Worm (Caenorhabditis elegans) whole organism, L4 larva: ENCODE measurements around the gene asp-1.

Experiments used
- D1046.2 ChIP-seq: fragments of 200-800 bp; sonication (Bioruptor generic); IDR thresholded peaks from 2 replicates; pipeline ENCODE4 v1.3.6; 2022; ENCODE audit warnings: missing genetic modification characterization, missing compliant biosample characterization
- F37D6.2 ChIP-seq: sonication (generic microtip); optimal IDR thresholded peaks from 2 replicates; lab custom pipeline; 2016; ENCODE audit warnings: mild to moderate bottlenecking, missing genetic modification characterization, missing compliant biosample characterization
- F49E8.2 ChIP-seq: sonication (generic microtip); optimal IDR thresholded peaks from 2 replicates; lab custom pipeline; 2016; ENCODE audit warnings: missing compliant biosample characterization, mild to moderate bottlenecking, missing genetic modification characterization, borderline replicate concordance
- R02D3.7 ChIP-seq: fragments of 150-350 bp; sonication (generic microtip); optimal IDR thresholded peaks from 3 replicates; lab custom pipeline; 2014; ENCODE audit warnings: missing biosample characterization, missing genetic modification characterization
- ZK337.2 ChIP-seq: fragments of 200-800 bp; sonication (Bioruptor generic); IDR thresholded peaks from 2 replicates; pipeline ENCODE4 v1.3.6; 2022; ENCODE audit warnings: missing genetic modification reagents, missing genetic modification characterization, missing compliant biosample characterization
- aha-1 ChIP-seq: fragments of 150-350 bp; peaks from one replicate; lab custom pipeline; 2014; ENCODE audit warnings: missing biosample characterization, missing genetic modification characterization
- aly-2 ChIP-seq: sonication (generic microtip); optimal IDR thresholded peaks from 2 replicates; lab custom pipeline; 2018; ENCODE audit warnings: missing biosample characterization, missing genetic modification characterization
- ama-1 ChIP-seq: fragments of 150-350 bp; optimal IDR thresholded peaks from 2 replicates; lab custom pipeline; 2014; ENCODE audit warnings: inconsistent platforms, mixed read lengths
- arid-1 ChIP-seq: fragments of 200-800 bp; sonication (Bioruptor generic); conservative IDR thresholded peaks from 2 replicates; pipeline ENCODE4 v1.3.6; 2022; ENCODE audit warnings: missing genetic modification reagents, missing genetic modification characterization, missing compliant biosample characterization
- ceh-32 ChIP-seq: sonication (generic microtip); optimal IDR thresholded peaks from 2 replicates; lab custom pipeline; 2016; ENCODE audit warnings: mild to moderate bottlenecking, missing genetic modification characterization, missing compliant biosample characterization; ENCODE audit not compliant: poor library complexity
- ceh-82 ChIP-seq: sonication (generic microtip); optimal IDR thresholded peaks from 2 replicates; lab custom pipeline; 2017; ENCODE audit warnings: missing biosample characterization, missing genetic modification characterization
- daf-12 ChIP-seq: fragments of 150-350 bp; optimal IDR thresholded peaks from 2 replicates; lab custom pipeline; 2014; ENCODE audit warnings: missing biosample characterization, missing genetic modification reagents, missing genetic modification characterization
- daf-16 ChIP-seq, 3 experiments: sonication (generic microtip); optimal IDR thresholded peaks; 2 replicates each; lab custom pipeline; 2016 to 2017; ENCODE audit warnings: missing genetic modification characterization in 3 of 3, missing genetic modification reagents in 3 of 3, mild to moderate bottlenecking in 2 of 3, missing compliant biosample characterization in 2 of 3, missing biosample characterization in 1 of 3, moderate library complexity in 1 of 3
- daf-19 ChIP-seq: fragments of 200-800 bp; sonication (Bioruptor generic); conservative IDR thresholded peaks from 2 replicates; pipeline ENCODE4 v1.3.6; 2022; ENCODE audit warnings: missing genetic modification characterization, missing compliant biosample characterization
- daf-8 ChIP-seq: fragments of 200-800 bp; sonication (Bioruptor generic); IDR thresholded peaks from 2 replicates; pipeline ENCODE4 v1.3.6; 2022; ENCODE audit warnings: missing genetic modification characterization, missing compliant biosample characterization
- dmd-6 ChIP-seq: fragments of 200-800 bp; sonication (Bioruptor generic); IDR thresholded peaks from 2 replicates; pipeline ENCODE4 v1.3.6; 2022; ENCODE audit warnings: missing genetic modification reagents, missing genetic modification characterization, missing compliant biosample characterization
- dpl-1 ChIP-seq: fragments of 150-350 bp; optimal IDR thresholded peaks from 2 replicates; lab custom pipeline; 2014; ENCODE audit warnings: missing biosample characterization, missing genetic modification reagents, missing genetic modification characterization
- dve-1 ChIP-seq: sonication (generic microtip); optimal IDR thresholded peaks from 2 replicates; lab custom pipeline; 2017; ENCODE audit warnings: antibody characterized with exemption, mild to moderate bottlenecking, missing genetic modification characterization, missing compliant biosample characterization; ENCODE audit not compliant: insufficient read depth
- egl-27 ChIP-seq: sonication (generic microtip); optimal IDR thresholded peaks from 3 replicates; lab custom pipeline; 2017; ENCODE audit warnings: missing biosample characterization, missing genetic modification reagents, missing genetic modification characterization
- egl-43 ChIP-seq: fragments of 200-800 bp; sonication (Bioruptor generic); IDR thresholded peaks from 2 replicates; pipeline ENCODE4 v1.3.6; 2022; ENCODE audit warnings: missing genetic modification reagents, missing genetic modification characterization, missing compliant biosample characterization
- hmg-1.1 ChIP-seq: fragments of 200-800 bp; sonication (Bioruptor generic); IDR thresholded peaks from 2 replicates; pipeline ENCODE4 v1.3.6; 2022; ENCODE audit warnings: missing genetic modification reagents, missing genetic modification characterization, missing compliant biosample characterization
- lim-7 ChIP-seq: fragments of 200-800 bp; sonication (Bioruptor generic); IDR thresholded peaks from 2 replicates; pipeline ENCODE4 v1.3.6; 2022; ENCODE audit warnings: missing genetic modification characterization, missing compliant biosample characterization
- lin-1 ChIP-seq: fragments of 200-800 bp; sonication (Bioruptor generic); IDR thresholded peaks from 2 replicates; pipeline ENCODE4 v1.3.6; 2022; ENCODE audit warnings: missing genetic modification reagents, missing genetic modification characterization, missing compliant biosample characterization
- lin-13 ChIP-seq: fragments of 150-350 bp; optimal IDR thresholded peaks from 2 replicates; lab custom pipeline; 2014; ENCODE audit warnings: missing biosample characterization, missing genetic modification reagents, missing genetic modification characterization
- lsy-2 ChIP-seq, 2 experiments: fragments of 150-350 bp in 1 of 2; sonication (generic microtip) in 1 of 2; optimal IDR thresholded peaks; 2 replicates each; lab custom pipeline; 2014 to 2017; ENCODE audit warnings: missing biosample characterization in 2 of 2, missing genetic modification characterization in 2 of 2
- madf-5 ChIP-seq, 2 experiments: fragments of 200-800 bp; sonication (Bioruptor generic); IDR thresholded peaks; 2 replicates each; pipeline ENCODE4 v1.3.6; 2022; ENCODE audit warnings: missing compliant biosample characterization in 2 of 2, missing genetic modification characterization in 2 of 2
- mdl-1 ChIP-seq, 2 experiments: fragments of 150-350 bp in 1 of 2; sonication (generic microtip) in 1 of 2; optimal IDR thresholded peaks; 2 replicates each; lab custom pipeline; 2014 to 2017; ENCODE audit warnings: missing biosample characterization in 2 of 2, missing genetic modification characterization in 2 of 2
- mep-1 ChIP-seq: fragments of 150-350 bp; sonication (generic microtip); optimal IDR thresholded peaks from 3 replicates; lab custom pipeline; 2014; ENCODE audit warnings: missing biosample characterization, missing genetic modification characterization
- mes-2 ChIP-seq: sonication (generic microtip); optimal IDR thresholded peaks from 2 replicates; lab custom pipeline; 2016; ENCODE audit warnings: missing genotype, mild to moderate bottlenecking, missing genetic modification characterization, missing compliant biosample characterization; ENCODE audit not compliant: poor library complexity, severe bottlenecking
- nhr-10 ChIP-seq: fragments of 150-350 bp; optimal IDR thresholded peaks from 2 replicates; lab custom pipeline; 2014; ENCODE audit warnings: missing biosample characterization, missing genetic modification characterization
- nhr-28 ChIP-seq: fragments of 150-350 bp; optimal IDR thresholded peaks from 2 replicates; lab custom pipeline; 2014; ENCODE audit warnings: missing biosample characterization, missing genetic modification characterization
- nhr-42 ChIP-seq: fragments of 200-800 bp; sonication (Bioruptor generic); IDR thresholded peaks from 2 replicates; pipeline ENCODE4 v1.3.6; 2022; ENCODE audit warnings: missing genetic modification characterization, missing compliant biosample characterization
- nhr-48 ChIP-seq: sonication (generic microtip); optimal IDR thresholded peaks from 2 replicates; lab custom pipeline; 2016; ENCODE audit warnings: mild to moderate bottlenecking, missing genetic modification characterization, missing compliant biosample characterization
- nhr-77 ChIP-seq: fragments of 150-350 bp; optimal IDR thresholded peaks from 2 replicates; lab custom pipeline; 2014; ENCODE audit warnings: missing biosample characterization, missing genetic modification characterization
- pha-4 ChIP-seq, 2 experiments: fragments of 150-350 bp in 1 of 2; fragments of 200-800 bp in 1 of 2; sonication (Bioruptor generic) in 1 of 2; IDR thresholded peaks in 1 of 2; optimal IDR thresholded peaks in 1 of 2; 2 replicates each; pipeline versions ENCODE4 v1.3.6 to Lab custom; 2014 to 2022; ENCODE audit warnings: missing genetic modification characterization in 2 of 2, missing genetic modification reagents in 2 of 2, missing biosample characterization in 1 of 2, missing compliant biosample characterization in 1 of 2
- php-3 ChIP-seq: fragments of 200-800 bp; sonication (Bioruptor generic); IDR thresholded peaks from 2 replicates; pipeline ENCODE4 v1.3.6; 2022; ENCODE audit warnings: missing genetic modification reagents, missing genetic modification characterization, missing compliant biosample characterization
- pqm-1 ChIP-seq: sonication (generic microtip); optimal IDR thresholded peaks from 2 replicates; lab custom pipeline; 2017; ENCODE audit warnings: missing biosample characterization, missing genetic modification characterization
- rbr-2 ChIP-seq: sonication (generic microtip); optimal IDR thresholded peaks from 2 replicates; lab custom pipeline; 2016; ENCODE audit warnings: missing genotype, missing genetic modification characterization, missing compliant biosample characterization
- snpc-1.2 ChIP-seq: fragments of 200-800 bp; sonication (Bioruptor generic); IDR thresholded peaks from 2 replicates; pipeline ENCODE4 v1.3.6; 2022; ENCODE audit warnings: missing genetic modification reagents, missing genetic modification characterization, missing compliant biosample characterization
- spr-3 ChIP-seq: fragments of 200-800 bp; sonication (Bioruptor generic); optimal IDR thresholded peaks from 2 replicates; lab custom pipeline; 2018; ENCODE audit warnings: mild to moderate bottlenecking, missing genetic modification characterization, missing compliant biosample characterization
- tag-97 ChIP-seq: fragments of 200-800 bp; sonication (Bioruptor generic); IDR thresholded peaks from 2 replicates; pipeline ENCODE4 v1.3.6; 2022; ENCODE audit warnings: missing genetic modification characterization, missing compliant biosample characterization
- tra-1 ChIP-seq: fragments of 200-800 bp; sonication (Bioruptor generic); IDR thresholded peaks from 2 replicates; pipeline ENCODE4 v1.3.6; 2022; ENCODE audit warnings: missing genetic modification reagents, missing genetic modification characterization, missing compliant biosample characterization
- unc-39 ChIP-seq: sonication (generic microtip); optimal IDR thresholded peaks from 2 replicates; lab custom pipeline; 2017; ENCODE audit warnings: missing biosample characterization, missing genetic modification characterization
- unc-62 ChIP-seq, 3 experiments: fragments of 150-350 bp in 1 of 3; sonication (generic microtip); optimal IDR thresholded peaks in 2 of 3; peaks in 1 of 3; 1 replicate in 1 of 3; 2 replicates in 2 of 3; lab custom pipeline; 2014 to 2017; ENCODE audit warnings: missing biosample characterization in 3 of 3, missing genetic modification characterization in 3 of 3, missing genetic modification reagents in 3 of 3, missing genotype in 1 of 3
- vab-7 ChIP-seq: fragments of 200-800 bp; sonication (Bioruptor generic); IDR thresholded peaks from 2 replicates; pipeline ENCODE4 v1.3.6; 2022; ENCODE audit warnings: missing genetic modification reagents, missing genetic modification characterization, missing compliant biosample characterization
- zfp-3 ChIP-seq: fragments of 200-800 bp; sonication (Bioruptor generic); conservative IDR thresholded peaks from 2 replicates; pipeline ENCODE4 v1.3.6; 2022; ENCODE audit warnings: missing genetic modification reagents, missing genetic modification characterization, missing compliant biosample characterization
- zip-2 ChIP-seq: fragments of 150-350 bp; optimal IDR thresholded peaks from 2 replicates; lab custom pipeline; 2014; ENCODE audit warnings: missing biosample characterization, missing genetic modification characterization
- ztf-7 ChIP-seq: fragments of 150-350 bp; optimal IDR thresholded peaks from 2 replicates; lab custom pipeline; 2014; ENCODE audit warnings: missing biosample characterization, missing genetic modification characterization

Gene asp-1

DNA sequence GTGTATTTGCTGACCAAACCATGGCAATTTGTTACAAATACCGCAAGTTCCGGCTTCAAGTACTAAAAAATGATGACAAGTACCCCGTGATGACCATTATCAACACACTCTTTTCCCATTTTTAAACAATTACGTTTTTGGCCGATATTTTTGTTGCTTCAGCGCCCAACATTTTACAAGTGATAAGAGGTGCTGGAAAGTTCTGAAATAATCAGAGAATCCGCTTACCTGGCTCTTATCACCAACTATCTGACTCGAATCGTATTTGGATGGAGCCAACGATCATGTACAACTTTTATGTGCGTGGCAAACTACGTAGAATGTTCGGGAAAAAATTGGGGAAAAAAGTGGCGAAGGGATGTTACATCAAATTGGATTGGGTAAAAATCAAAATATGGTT lies 2.7 kb upstream of the asp-1 start (continued):
- TF ChIP-seq spr-3 (GFP tag; lab: Kevin White, UChicago) (no peak), ama-1 (lab: Kevin White, UChicago) (no peak), unc-39 (no peak), daf-19 (GFP tag; lab: Robert Waterston, UW) (no peak), pha-4 (GFP tag; IDR thresholded peaks at IDR 0.05; lab: Robert Waterston, UW) (no peak), pha-4 (tag; optimal IDR thresholded peaks at IDR 0.05; lab: Kevin White, UChicago) (no peak), snpc-1.2 (GFP tag; lab: Robert Waterston, UW) (no peak), madf-5 (GFP tag; IDR thresholded peaks at IDR 0.05; lab: Robert Waterston, UW) (no peak), daf-8 (GFP tag; lab: Robert Waterston, UW) (no peak), vab-7 (GFP tag; lab: Robert Waterston, UW) (no peak), ceh-32 (tag; lab: Kevin White, UChicago) (no peak), egl-43 (no peak), F49E8.2 (tag; lab: Kevin White, UChicago) (no peak), lim-7 (GFP tag; lab: Robert Waterston, UW) (no peak), aly-2 (no peak), dve-1 (tag; lab: Kevin White, UChicago) (peak; percentile 82), lin-1 (0 out of 2 replicates have a peak, but pooled peaks have one; percentile 22), mes-2 (tag; lab: Kevin White, UChicago) (no peak), aha-1 (tag; lab: Kevin White, UChicago) (peak; percentile 6), hmg-1.1 (GFP tag; lab: Robert Waterston, UW) (no peak), lin-13 (GFP tag; lab: Kevin White, UChicago) (no peak), ztf-7 (tag; lab: Kevin White, UChicago) (no peak), F37D6.2 (tag; lab: Kevin White, UChicago) (no peak), lsy-2 (tag; optimal IDR thresholded peaks at IDR 0.05; lab: Kevin White, UChicago) (peak in 1 of 2 experiments; percentile 2), zip-2 (tag; lab: Kevin White, UChicago) (no peak), ceh-82 (tag; lab: Kevin White, UChicago) (no peak), D1046.2 (GFP tag; lab: Robert Waterston, UW) (no peak), arid-1 (GFP tag; lab: Robert Waterston, UW) (no peak), R02D3.7 (tag; lab: Kevin White, UChicago) (no peak), ZK337.2 (no peak), daf-12 (tag; lab: Kevin White, UChicago) (no peak), rbr-2 (tag; lab: Kevin White, UChicago) (no peak), mep-1 (peak; percentile 34), unc-62 (GFP tag; optimal IDR thresholded peaks at IDR 0.05 in 1 of 2; lab: Kevin White, UChicago) (no peak), unc-62 (tag; optimal IDR thresholded peaks at IDR 0.05; lab: Kevin White, UChicago) (no peak)

DNA sequence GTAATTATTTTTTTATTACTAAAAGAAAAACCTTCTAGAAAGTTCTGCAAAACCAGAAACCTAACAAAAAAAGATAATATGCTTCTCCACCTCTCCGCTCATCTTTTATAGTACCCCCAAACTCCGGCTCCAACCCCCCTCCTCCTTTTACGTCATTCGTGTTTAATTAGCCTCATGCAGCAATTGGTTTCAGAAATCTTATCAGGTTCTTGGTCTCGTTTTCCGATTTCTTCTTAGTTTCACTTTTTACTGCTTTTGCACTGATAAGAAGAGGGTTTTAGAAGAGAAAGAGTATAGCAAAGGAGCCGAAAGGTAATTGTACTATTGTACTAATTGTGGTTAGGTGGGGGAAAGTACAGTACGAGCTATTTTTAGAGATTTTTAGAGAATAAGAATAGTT lies 873 bp upstream of the asp-1 start:
- TF ChIP-seq mdl-1 (tag; optimal IDR thresholded peaks at IDR 0.05; lab: Kevin White, UChicago) (no peak), php-3 (GFP tag; lab: Robert Waterston, UW) (0 out of 2 replicates have a peak, but pooled peaks have one; percentile 44), nhr-48 (tag; lab: Kevin White, UChicago) (peak; percentile 8), mes-2 (tag; lab: Kevin White, UChicago) (no peak), nhr-42 (GFP tag; lab: Robert Waterston, UW) (no peak), lsy-2 (tag; optimal IDR thresholded peaks at IDR 0.05; lab: Kevin White, UChicago) (peak in 1 of 2 experiments; percentile 40), lin-13 (GFP tag; lab: Kevin White, UChicago) (peak; percentile 15), dmd-6 (GFP tag; lab: Robert Waterston, UW) (peak; percentile 67), dpl-1 (GFP tag; lab: Kevin White, UChicago) (no peak), daf-16 (GFP tag; optimal IDR thresholded peaks at IDR 0.05; lab: Kevin White, UChicago) (no peak), daf-16 (tag; optimal IDR thresholded peaks at IDR 0.05; lab: Kevin White, UChicago) (peak; percentile 67), egl-27 (no peak), mep-1 (peak; percentile 50), ceh-32 (tag; lab: Kevin White, UChicago) (no peak), dve-1 (tag; lab: Kevin White, UChicago) (peak; percentile 93), nhr-77 (peak; percentile 55), pqm-1 (tag; lab: Kevin White, UChicago) (peak; percentile 57), egl-43 (no peak), tra-1 (peak; percentile 12; the same call in 1 of the 2 replicates), nhr-10 (tag; lab: Kevin White, UChicago) (no peak), lim-7 (GFP tag; lab: Robert Waterston, UW) (no peak), daf-8 (GFP tag; lab: Robert Waterston, UW) (no peak), nhr-28 (tag; lab: Kevin White, UChicago) (peak; percentile 62), zfp-3 (GFP tag; lab: Robert Waterston, UW) (no peak), aly-2 (no peak), tag-97 (GFP tag; lab: Robert Waterston, UW) (no peak)
